Worm (Caenorhabditis elegans) whole organism, L1 larva: Measurements from ENCODE around the gene srj-24.

Experiments
- ceh-88 ChIP-seq: fragments of 200-800 bp; sonication (Bioruptor generic); IDR thresholded peaks from 2 replicates; pipeline ENCODE4 v1.3.6; 2022; ENCODE audit warnings: missing genetic modification characterization, missing compliant biosample characterization
- egl-27 ChIP-seq, 2 experiments: fragments of 150-350 bp in 1 of 2; sonication (generic microtip); optimal IDR thresholded peaks; 3 replicates each; lab custom pipeline; 2017 to 2018; ENCODE audit warnings: missing biosample characterization in 2 of 2, missing genetic modification characterization in 2 of 2, missing genetic modification reagents in 2 of 2
- jun-1 ChIP-seq: fragments of 150-350 bp; optimal IDR thresholded peaks from 2 replicates; lab custom pipeline; 2014; ENCODE audit warnings: missing biosample characterization, missing genetic modification reagents, missing genetic modification characterization
- mep-1 ChIP-seq: fragments of 150-350 bp; optimal IDR thresholded peaks from 2 replicates; lab custom pipeline; 2014; ENCODE audit warnings: missing biosample characterization, missing genetic modification characterization
- nhr-77 ChIP-seq: fragments of 150-350 bp; optimal IDR thresholded peaks from 2 replicates; lab custom pipeline; 2014; ENCODE audit warnings: missing biosample characterization, missing genetic modification characterization
- pag-3 ChIP-seq: sonication (generic microtip); optimal IDR thresholded peaks from 2 replicates; lab custom pipeline; 2017; ENCODE audit warnings: missing genetic modification characterization, mild to moderate bottlenecking, missing compliant biosample characterization, antibody characterized with exemption, borderline replicate concordance; ENCODE audit not compliant: insufficient read depth
- snpc-4 ChIP-seq: fragments of 150-350 bp; optimal IDR thresholded peaks from 2 replicates; lab custom pipeline; 2014; ENCODE audit warnings: missing biosample characterization, missing genetic modification characterization

DNA sequence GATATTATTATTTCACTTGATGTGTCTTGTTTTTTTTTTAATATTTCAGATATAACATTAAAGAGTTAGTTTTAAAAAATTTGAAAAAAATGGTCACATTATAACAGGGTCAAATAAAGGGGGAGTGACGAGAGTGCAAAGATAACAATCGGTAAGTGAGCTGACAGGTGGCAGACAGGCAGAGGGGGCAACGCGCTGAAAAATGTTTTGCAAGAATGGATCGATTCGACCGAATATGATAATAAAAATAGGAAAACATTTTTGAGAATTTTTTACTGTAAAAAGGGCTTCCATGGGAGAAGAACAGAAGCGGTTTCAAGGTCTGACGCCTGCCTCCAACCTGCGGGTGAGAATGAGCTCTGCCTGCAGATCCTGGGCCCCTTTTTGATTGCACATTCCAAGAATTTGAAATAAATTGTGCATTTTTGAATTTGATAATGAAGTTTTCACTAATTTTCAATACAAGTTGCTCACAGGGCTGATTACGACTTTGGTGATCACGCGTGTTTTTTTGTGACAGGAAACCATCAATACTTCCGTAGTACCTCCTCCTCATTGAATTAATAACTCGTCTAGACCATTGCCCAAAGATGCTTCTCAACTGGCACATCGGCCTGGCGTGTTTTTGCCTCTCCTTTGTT, 39.1 kb downstream of the srj-24 start, which contains the start of the genes ugt-29 and srx-5:
- no peak for TF ChIP-seq jun-1 (tag; lab: Kevin White, UChicago)
- no peak for TF ChIP-seq nhr-77
- no peak for TF ChIP-seq ceh-88 (GFP tag; lab: Robert Waterston, UW)
- TF ChIP-seq snpc-4 (tag; lab: Kevin White, UChicago) = no peak
- no peak for TF ChIP-seq egl-27 (tag; optimal IDR thresholded peaks at IDR 0.05; lab: Kevin White, UChicago)
- no peak for TF ChIP-seq pag-3 (tag; lab: Kevin White, UChicago)
- TF ChIP-seq mep-1 (tag; lab: Kevin White, UChicago) = no peak
